Fruit fly (Drosophila melanogaster) whole organism, embryonic: ENCODE measurements around the gene defl.

Experiments used
- Abd-B ChIP-seq: fragments of 200-800 bp; sonication (Bioruptor generic); optimal IDR thresholded peaks from 2 replicates; lab custom pipeline; 2018; ENCODE audit warnings: missing biosample characterization, mild to moderate bottlenecking, missing genetic modification characterization, moderate library complexity
- B-H1 ChIP-seq: fragments of 200-800 bp; sonication (Bioruptor generic); IDR thresholded peaks from 3 replicates; pipeline ENCODE4 v1.3.6; 2022; ENCODE audit warnings: missing biosample characterization, missing genetic modification characterization
- B-H2 ChIP-seq: fragments of 200-800 bp; sonication (Bioruptor generic); optimal IDR thresholded peaks from 2 replicates; lab custom pipeline; 2018; ENCODE audit warnings: missing biosample characterization, mild to moderate bottlenecking, missing genetic modification characterization
- BtbVII ChIP-seq: fragments of 200-800 bp; sonication (Bioruptor generic); optimal IDR thresholded peaks from 3 replicates; lab custom pipeline; 2017; ENCODE audit warnings: missing biosample characterization, mild to moderate bottlenecking, missing genetic modification characterization
- CG10274 ChIP-seq: fragments of 200-800 bp; sonication (Bioruptor generic); optimal IDR thresholded peaks from 3 replicates; lab custom pipeline; 2017; ENCODE audit warnings: missing biosample characterization, mild to moderate bottlenecking, missing genetic modification characterization
- CG11085 ChIP-seq: fragments of 200-800 bp; sonication (Bioruptor generic); IDR thresholded peaks from 2 replicates; pipeline ENCODE4 v1.3.6; 2022; ENCODE audit warnings: missing biosample characterization, missing genetic modification characterization
- CG11560 ChIP-seq: fragments of 200-800 bp; sonication (Bioruptor generic); IDR thresholded peaks from 3 replicates; pipeline ENCODE4 v1.3.6; 2022; ENCODE audit warnings: missing biosample characterization, missing genetic modification characterization
- CG12155 ChIP-seq: fragments of 200-800 bp; sonication (Bioruptor generic); optimal IDR thresholded peaks from 3 replicates; lab custom pipeline; 2016; ENCODE audit warnings: missing biosample characterization, missing genetic modification characterization
- CG14014 ChIP-seq: fragments of 200-800 bp; sonication (Bioruptor generic); IDR thresholded peaks from 2 replicates; pipeline ENCODE4 v1.3.6; 2022; ENCODE audit warnings: missing biosample characterization, missing genetic modification characterization
- CG17385 ChIP-seq: fragments of 200-800 bp; sonication (Bioruptor generic); optimal IDR thresholded peaks from 3 replicates; lab custom pipeline; 2018; ENCODE audit warnings: missing biosample characterization, mild to moderate bottlenecking, missing genetic modification characterization
- CG2889 ChIP-seq: fragments of 200-800 bp; sonication (Bioruptor generic); IDR thresholded peaks from 3 replicates; pipeline ENCODE4 v1.3.6; 2022; ENCODE audit warnings: missing biosample characterization, missing genetic modification characterization
- CG31224 ChIP-seq: fragments of 200-800 bp; sonication (Bioruptor generic); IDR thresholded peaks from 2 replicates; pipeline ENCODE4 v1.3.6; 2022; ENCODE audit warnings: missing biosample characterization, missing genetic modification characterization
- CG3726 ChIP-seq: fragments of 200-800 bp; sonication (Bioruptor generic); IDR thresholded peaks from 3 replicates; pipeline ENCODE4, ENCODE4 v1.3.6; 2022; ENCODE audit warnings: missing biosample characterization, missing genetic modification characterization
- CG3995 ChIP-seq: fragments of 200-800 bp; sonication (Bioruptor generic); optimal IDR thresholded peaks from 3 replicates; lab custom pipeline; 2016; ENCODE audit warnings: missing biosample characterization, missing genetic modification characterization
- CG4360 ChIP-seq: fragments of 200-800 bp; sonication (Bioruptor generic); IDR thresholded peaks from 2 replicates; pipeline ENCODE4 v1.3.6; 2022; ENCODE audit warnings: missing biosample characterization, missing genetic modification characterization
- CG43689 ChIP-seq: fragments of 200-800 bp; sonication (Bioruptor generic); IDR thresholded peaks from 2 replicates; pipeline ENCODE4 v1.3.6; 2022; ENCODE audit warnings: missing biosample characterization, missing genetic modification characterization
- CG4424 ChIP-seq: fragments of 200-800 bp; sonication (Bioruptor generic); optimal IDR thresholded peaks from 3 replicates; lab custom pipeline; 2016; ENCODE audit warnings: missing biosample characterization, missing genetic modification characterization
- CG4617 ChIP-seq: fragments of 200-800 bp; sonication (Bioruptor generic); optimal IDR thresholded peaks from 3 replicates; lab custom pipeline; 2016; ENCODE audit warnings: missing biosample characterization, missing genetic modification characterization, borderline replicate concordance
- CG5180 ChIP-seq: fragments of 200-800 bp; sonication (Bioruptor generic); optimal IDR thresholded peaks from 3 replicates; lab custom pipeline; 2017; ENCODE audit warnings: missing biosample characterization, missing genetic modification characterization, mild to moderate bottlenecking, moderate library complexity, missing genetic modification reagents
- CG6254 ChIP-seq: fragments of 200-800 bp; sonication (Bioruptor generic); optimal IDR thresholded peaks from 3 replicates; lab custom pipeline; 2017; ENCODE audit warnings: mild to moderate bottlenecking, missing biosample characterization, missing genetic modification reagents, missing genetic modification characterization
- CG7786 ChIP-seq: fragments of 200-800 bp; sonication (Bioruptor generic); optimal IDR thresholded peaks from 2 replicates; lab custom pipeline; 2016; ENCODE audit warnings: missing biosample characterization, missing genetic modification characterization
- CG8478 ChIP-seq: fragments of >200 bp; optimal IDR thresholded peaks from 2 replicates; lab custom pipeline; 2018
- Dll ChIP-seq: fragments of 200-800 bp; sonication (Bioruptor generic); IDR thresholded peaks from 4 replicates; pipeline ENCODE4 v1.3.6; 2022; ENCODE audit warnings: missing biosample characterization, missing genetic modification characterization; ENCODE audit not compliant: partially characterized antibody
- Doc2 ChIP-seq: fragments of 200-800 bp; sonication (Bioruptor generic); IDR thresholded peaks from 2 replicates; pipeline ENCODE4 v1.3.6; 2022; ENCODE audit warnings: missing biosample characterization, missing genetic modification characterization
- Doc3 ChIP-seq: fragments of 200-800 bp; sonication (Bioruptor generic); IDR thresholded peaks from 3 replicates; pipeline ENCODE4 v1.3.6; 2022; ENCODE audit warnings: missing biosample characterization, missing genetic modification characterization; ENCODE audit not compliant: partially characterized antibody
- Dp ChIP-seq: fragments of 200-800 bp; sonication (Bioruptor generic); optimal IDR thresholded peaks from 2 replicates; lab custom pipeline; 2018; ENCODE audit warnings: missing biosample characterization, mild to moderate bottlenecking, missing genetic modification characterization, moderate library complexity
- Fer2 ChIP-seq: fragments of 200-800 bp; sonication (Bioruptor generic); optimal IDR thresholded peaks from 2 replicates; lab custom pipeline; 2018; ENCODE audit warnings: missing biosample characterization, mild to moderate bottlenecking, missing genetic modification characterization, moderate library complexity
- Meics ChIP-seq: fragments of 200-800 bp; sonication (Bioruptor generic); optimal IDR thresholded peaks from 2 replicates; lab custom pipeline; 2017; ENCODE audit warnings: missing biosample characterization, mild to moderate bottlenecking, missing genetic modification characterization
- Myb ChIP-seq: fragments of 200-800 bp; sonication (Bioruptor generic); optimal IDR thresholded peaks from 2 replicates; lab custom pipeline; 2016; ENCODE audit warnings: missing biosample characterization, missing genetic modification characterization
- PHDP ChIP-seq: fragments of 200-800 bp; sonication (Bioruptor generic); optimal IDR thresholded peaks from 3 replicates; lab custom pipeline; 2018; ENCODE audit warnings: missing biosample characterization, mild to moderate bottlenecking, missing genetic modification characterization, moderate library complexity
- Poxn ChIP-seq: fragments of 200-800 bp; sonication (Bioruptor generic); IDR thresholded peaks from 2 replicates; pipeline ENCODE4 v1.3.6; 2022; ENCODE audit warnings: missing biosample characterization, missing genetic modification characterization
- Scr ChIP-seq: fragments of 200-800 bp; sonication (Bioruptor generic); IDR thresholded peaks from 2 replicates; pipeline ENCODE4 v1.3.6; 2022; ENCODE audit warnings: missing biosample characterization, missing genetic modification characterization; ENCODE audit not compliant: partially characterized antibody
- Side ChIP-seq: fragments of 200-800 bp; sonication (Bioruptor generic); optimal IDR thresholded peaks from 2 replicates; lab custom pipeline; 2016; ENCODE audit warnings: missing biosample characterization, missing genetic modification characterization
- Six4 ChIP-seq: fragments of 200-800 bp; sonication (Bioruptor generic); optimal IDR thresholded peaks from 2 replicates; lab custom pipeline; 2016; ENCODE audit warnings: missing biosample characterization, missing genetic modification characterization
- TFAM ChIP-seq: fragments of 200-800 bp; sonication (Bioruptor generic); optimal IDR thresholded peaks from 2 replicates; lab custom pipeline; 2017; ENCODE audit warnings: missing biosample characterization, missing genetic modification characterization, inconsistent platforms
- Tbp ChIP-seq: fragments of >200 bp; optimal IDR thresholded peaks from 2 replicates; lab custom pipeline; 2018; ENCODE audit warnings: missing biosample characterization, missing genetic modification characterization
- amos ChIP-seq: fragments of 200-800 bp; sonication (Bioruptor generic); IDR thresholded peaks from 2 replicates; pipeline ENCODE4 v1.3.6; 2022; ENCODE audit warnings: missing biosample characterization, missing genetic modification characterization; ENCODE audit not compliant: partially characterized antibody
- ci ChIP-seq: fragments of 200-800 bp; sonication (Bioruptor generic); IDR thresholded peaks from 3 replicates; pipeline ENCODE4 v1.3.6; 2022; ENCODE audit warnings: missing biosample characterization, missing genetic modification characterization
- dimm ChIP-seq: fragments of 200-800 bp; sonication (Bioruptor generic); IDR thresholded peaks from 2 replicates; pipeline ENCODE4 v1.3.6; 2022; ENCODE audit warnings: missing biosample characterization, missing genetic modification characterization
- ftz-f1 ChIP-seq: fragments of 200-800 bp; sonication (Bioruptor generic); optimal IDR thresholded peaks from 2 replicates; lab custom pipeline; 2016; ENCODE audit warnings: missing biosample characterization, missing genetic modification characterization
- hb ChIP-seq: fragments of 200-800 bp; sonication (Bioruptor generic); IDR thresholded peaks from 3 replicates; pipeline ENCODE4 v1.3.6; 2022; ENCODE audit warnings: missing biosample characterization, missing genetic modification characterization; ENCODE audit not compliant: partially characterized antibody
- hth ChIP-seq: fragments of >200 bp; optimal IDR thresholded peaks from 2 replicates; lab custom pipeline; 2017; ENCODE audit warnings: inconsistent platforms
- jigr1 ChIP-seq: fragments of 200-800 bp; sonication (Bioruptor generic); IDR thresholded peaks from 3 replicates; pipeline ENCODE4 v1.3.6; 2022; ENCODE audit warnings: missing biosample characterization, missing genetic modification characterization
- lab ChIP-seq: fragments of 200-800 bp; sonication (Bioruptor generic); optimal IDR thresholded peaks from 3 replicates; lab custom pipeline; 2017; ENCODE audit warnings: missing biosample characterization, missing genetic modification characterization, mild to moderate bottlenecking, moderate library complexity, missing genetic modification reagents
- nau ChIP-seq: fragments of 200-800 bp; sonication (Bioruptor generic); optimal IDR thresholded peaks from 3 replicates; lab custom pipeline; 2017; ENCODE audit warnings: missing biosample characterization, mild to moderate bottlenecking, missing genetic modification characterization, missing genetic modification reagents
- pfk ChIP-seq: fragments of 200-800 bp; sonication (Bioruptor generic); optimal IDR thresholded peaks from 2 replicates; lab custom pipeline; 2018; ENCODE audit warnings: missing biosample characterization, mild to moderate bottlenecking, missing genetic modification characterization, moderate library complexity
- scrt ChIP-seq: fragments of 200-800 bp; sonication (Bioruptor generic); optimal IDR thresholded peaks from 2 replicates; lab custom pipeline; 2018; ENCODE audit warnings: missing biosample characterization, mild to moderate bottlenecking, missing genetic modification characterization, moderate library complexity
- sima ChIP-seq: fragments of 200-800 bp; sonication (Bioruptor generic); optimal IDR thresholded peaks from 2 replicates; lab custom pipeline; 2016; ENCODE audit warnings: missing biosample characterization, missing genetic modification characterization
- tll ChIP-seq, 2 experiments: fragments of 200-800 bp in 1 of 2; fragments of >200 bp in 1 of 2; sonication (Bioruptor generic) in 1 of 2; optimal IDR thresholded peaks; 2 replicates each; lab custom pipeline; 2017 to 2019; ENCODE audit warnings: missing biosample characterization in 2 of 2, missing genetic modification characterization in 2 of 2, mild to moderate bottlenecking in 1 of 2, moderate library complexity in 1 of 2
- toy ChIP-seq: fragments of 200-800 bp; sonication (Bioruptor generic); IDR thresholded peaks from 2 replicates; pipeline ENCODE4 v1.3.6; 2022; ENCODE audit warnings: missing biosample characterization, missing genetic modification characterization
- z ChIP-seq: fragments of 200-800 bp; sonication (Bioruptor generic); IDR thresholded peaks from 3 replicates; pipeline ENCODE4 v1.3.6; 2022; ENCODE audit warnings: missing biosample characterization, missing genetic modification characterization

Gene defl

dm6 chr3L:9693552-9694133 lies 29.6 kb upstream of the defl start (continued):
- TF ChIP-seq jigr1 (no peak), Scr (GFP tag; lab: Robert Waterston, UW) (no peak), CG43689 (GFP tag; lab: Robert Waterston, UW) (no peak), Doc3 (no peak), Dll (GFP tag; lab: Robert Waterston, UW) (no peak), Side (GFP tag; lab: Kevin White, UChicago) (no peak), CG4424 (GFP tag; lab: Kevin White, UChicago) (no peak), B-H2 (GFP tag; lab: Kevin White, UChicago) (no peak), Tbp (GFP tag; lab: Kevin White, UChicago) (no peak), dimm (GFP tag; lab: Robert Waterston, UW) (no peak), CG6254 (GFP tag; lab: Kevin White, UChicago) (peak; percentile 31), sima (no peak), Abd-B (GFP tag; lab: Kevin White, UChicago) (no peak), CG3726 (GFP tag; lab: Robert Waterston, UW) (0 out of 3 replicates have a peak, but pooled peaks have one; percentile 39), CG11560 (no peak), Doc2 (GFP tag; lab: Robert Waterston, UW) (no peak), CG8478 (lab: Kevin White, UChicago) (peak; percentile 76), nau (GFP tag; lab: Kevin White, UChicago) (no peak), hb (GFP tag; lab: Robert Waterston, UW) (no peak), toy (GFP tag; lab: Robert Waterston, UW) (no peak), hth (lab: Kevin White, UChicago) (no peak), PHDP (tag; lab: Kevin White, UChicago) (peak; percentile 4), BtbVII (GFP tag; lab: Kevin White, UChicago) (no peak), CG12155 (GFP tag; lab: Kevin White, UChicago) (no peak), CG5180 (GFP tag; lab: Kevin White, UChicago) (no peak), CG7786 (GFP tag; lab: Kevin White, UChicago) (no peak), ftz-f1 (GFP tag; lab: Kevin White, UChicago) (no peak), CG4360 (peak; percentile 67), CG3995 (GFP tag; lab: Kevin White, UChicago) (no peak), Meics (no peak), lab (GFP tag; lab: Kevin White, UChicago) (no peak), B-H1 (no peak; the same call in 2 of the 3 replicates), scrt (GFP tag; lab: Kevin White, UChicago) (no peak), CG2889 (GFP tag; lab: Robert Waterston, UW) (no peak), ci (GFP tag; lab: Robert Waterston, UW) (peak; percentile 63; the same call in 1 of the 3 replicates), Poxn (no peak), Fer2 (tag; lab: Kevin White, UChicago) (no peak), TFAM (GFP tag; lab: Kevin White, UChicago) (no peak), CG11085 (GFP tag; lab: Robert Waterston, UW) (no peak), CG4617 (no peak), pfk (GFP tag; lab: Kevin White, UChicago) (no peak), tll (GFP tag; optimal IDR thresholded peaks at IDR 0.05; lab: Kevin White, UChicago) (no peak), Dp (GFP tag; lab: Kevin White, UChicago) (no peak), Myb (GFP tag; lab: Kevin White, UChicago) (no peak), CG31224 (no peak; the same call in 1 of the 2 replicates), CG14014 (GFP tag; lab: Robert Waterston, UW) (peak; percentile 40), CG17385 (GFP tag; lab: Kevin White, UChicago) (no peak), Six4 (GFP tag; lab: Kevin White, UChicago) (no peak), z (GFP tag; lab: Robert Waterston, UW) (no peak), CG10274 (GFP tag; lab: Kevin White, UChicago) (no peak), amos (GFP tag; lab: Robert Waterston, UW) (no peak)
